Worm (Caenorhabditis elegans) whole organism, young adult: ENCODE measurements around the gene srx-85.
A peak's percentile ranks its signal among the peaks of the same experiment; 100 is the strongest.

Experiments used
- B0261.1 ChIP-seq: sonication (generic microtip); optimal IDR thresholded peaks from 2 replicates; lab custom pipeline; 2016; ENCODE audit warnings: mild to moderate bottlenecking, missing genetic modification characterization, moderate library complexity, missing compliant biosample characterization
- B0336.3 ChIP-seq: fragments of 200-800 bp; sonication (Bioruptor generic); IDR thresholded peaks from 2 replicates; pipeline ENCODE4 v1.3.6; 2022; ENCODE audit warnings: missing genetic modification characterization, missing compliant biosample characterization
- D2030.7 ChIP-seq: fragments of 200-800 bp; sonication (Bioruptor generic); IDR thresholded peaks from 2 replicates; pipeline ENCODE4 v1.3.6; 2022; ENCODE audit warnings: missing genetic modification reagents, missing genetic modification characterization, missing compliant biosample characterization
- F22D6.2 ChIP-seq: sonication (generic microtip); optimal IDR thresholded peaks from 2 replicates; lab custom pipeline; 2016; ENCODE audit warnings: mild to moderate bottlenecking, missing genetic modification characterization, missing compliant biosample characterization
- F55B11.4 ChIP-seq: sonication (generic microtip); optimal IDR thresholded peaks from 2 replicates; lab custom pipeline; 2016; ENCODE audit warnings: missing compliant biosample characterization, missing genetic modification characterization, borderline replicate concordance; ENCODE audit not compliant: insufficient read depth
- F57A8.1 ChIP-seq: fragments of 200-800 bp; sonication (Bioruptor generic); optimal IDR thresholded peaks from 2 replicates; lab custom pipeline; 2018; ENCODE audit warnings: mild to moderate bottlenecking, missing genetic modification characterization, moderate library complexity, missing compliant biosample characterization
- K11D2.4 ChIP-seq: fragments of 200-800 bp; sonication (Bioruptor generic); IDR thresholded peaks from 2 replicates; pipeline ENCODE4 v1.3.6; 2022; ENCODE audit warnings: missing genetic modification reagents, missing genetic modification characterization, missing compliant biosample characterization
- Y53F4B.3 ChIP-seq: fragments of 200-800 bp; sonication (Bioruptor generic); IDR thresholded peaks from 2 replicates; pipeline ENCODE4 v1.3.6; 2022; ENCODE audit warnings: missing genetic modification reagents, missing genetic modification characterization, missing compliant biosample characterization
- Y53G8AR.9 ChIP-seq: fragments of 200-800 bp; sonication (Bioruptor generic); conservative IDR thresholded peaks from 2 replicates; pipeline ENCODE4 v1.3.6; 2022; ENCODE audit warnings: missing genetic modification reagents, missing genetic modification characterization, missing compliant biosample characterization
- Y56A3A.18 ChIP-seq: fragments of 200-800 bp; sonication (Bioruptor generic); IDR thresholded peaks from 2 replicates; pipeline ENCODE4 v1.3.6; 2022; ENCODE audit warnings: missing genetic modification reagents, missing genetic modification characterization, missing compliant biosample characterization
- Y67H2A.10 ChIP-seq: fragments of 200-800 bp; sonication (Bioruptor generic); conservative IDR thresholded peaks from 2 replicates; pipeline ENCODE4 v1.3.6; 2022; ENCODE audit warnings: missing genetic modification reagents, missing genetic modification characterization, missing compliant biosample characterization
- atf-7 ChIP-seq: sonication (generic microtip); optimal IDR thresholded peaks from 2 replicates; lab custom pipeline; 2017; ENCODE audit warnings: mild to moderate bottlenecking, missing genetic modification characterization, missing compliant biosample characterization
- attf-6 ChIP-seq: fragments of 200-800 bp; sonication (Bioruptor generic); IDR thresholded peaks from 2 replicates; pipeline ENCODE4 v1.3.6; 2022; ENCODE audit warnings: missing genetic modification reagents, missing genetic modification characterization, missing compliant biosample characterization
- cebp-1 ChIP-seq, 2 experiments: fragments of 200-800 bp in 1 of 2; sonication (Bioruptor generic) in 1 of 2; sonication (generic microtip) in 1 of 2; IDR thresholded peaks in 1 of 2; optimal IDR thresholded peaks in 1 of 2; 2 replicates each; pipeline versions ENCODE4 v1.3.6 to Lab custom; 2017 to 2022; ENCODE audit warnings: missing compliant biosample characterization in 2 of 2, missing genetic modification characterization in 2 of 2, mild to moderate bottlenecking in 1 of 2, missing genetic modification reagents in 1 of 2, moderate library complexity in 1 of 2
- ceh-27 ChIP-seq: fragments of 200-800 bp; sonication (Bioruptor generic); optimal IDR thresholded peaks from 2 replicates; lab custom pipeline; 2018; ENCODE audit warnings: mild to moderate bottlenecking, missing genetic modification characterization, moderate library complexity, missing compliant biosample characterization
- ceh-40 ChIP-seq: fragments of 200-800 bp; sonication (Bioruptor generic); IDR thresholded peaks from 2 replicates; pipeline ENCODE4 v1.3.6; 2022; ENCODE audit warnings: missing genetic modification characterization, missing compliant biosample characterization
- chd-7 ChIP-seq: sonication (generic microtip); optimal IDR thresholded peaks from 2 replicates; lab custom pipeline; 2016; ENCODE audit warnings: mild to moderate bottlenecking, missing genetic modification characterization, moderate library complexity, missing compliant biosample characterization
- die-1 ChIP-seq: sonication (generic microtip); optimal IDR thresholded peaks from 2 replicates; lab custom pipeline; 2016; ENCODE audit warnings: missing genotype, mild to moderate bottlenecking, missing genetic modification characterization, missing compliant biosample characterization
- dpff-1 ChIP-seq: sonication (generic microtip); optimal IDR thresholded peaks from 2 replicates; lab custom pipeline; 2017; ENCODE audit warnings: mild to moderate bottlenecking, missing genetic modification characterization, missing compliant biosample characterization
- dpl-1 ChIP-seq: fragments of 150-350 bp; optimal IDR thresholded peaks from 2 replicates; lab custom pipeline; 2014; ENCODE audit warnings: missing biosample characterization, missing genetic modification reagents, missing genetic modification characterization
- efl-1 ChIP-seq: fragments of 150-350 bp; optimal IDR thresholded peaks from 2 replicates; lab custom pipeline; 2014; ENCODE audit warnings: missing biosample characterization, missing genetic modification reagents, missing genetic modification characterization
- egl-44 ChIP-seq: fragments of 200-800 bp; sonication (Bioruptor generic); IDR thresholded peaks from 2 replicates; pipeline ENCODE4 v1.3.6; 2022; ENCODE audit warnings: missing genetic modification reagents, missing genetic modification characterization, missing compliant biosample characterization
- hlh-12 ChIP-seq: sonication (generic microtip); optimal IDR thresholded peaks from 2 replicates; lab custom pipeline; 2016; ENCODE audit warnings: missing genetic modification characterization, missing compliant biosample characterization
- let-526 ChIP-seq: fragments of 200-800 bp; sonication (Bioruptor generic); IDR thresholded peaks from 2 replicates; pipeline ENCODE4 v1.3.6; 2022; ENCODE audit warnings: missing genetic modification reagents, missing genetic modification characterization, missing compliant biosample characterization
- let-607 ChIP-seq, 2 experiments: fragments of 200-800 bp in 1 of 2; sonication (Bioruptor generic) in 1 of 2; sonication (generic microtip) in 1 of 2; optimal IDR thresholded peaks; 2 replicates each; lab custom pipeline; 2016 to 2018; ENCODE audit warnings: mild to moderate bottlenecking in 2 of 2, missing compliant biosample characterization in 2 of 2, missing genetic modification characterization in 2 of 2, moderate library complexity in 2 of 2, missing genotype in 1 of 2
- lin-35 ChIP-seq, 3 experiments: fragments of 150-350 bp in 2 of 3; sonication (generic microtip) in 1 of 3; optimal IDR thresholded peaks; 2 replicates each; lab custom pipeline; 2014 to 2018; ENCODE audit warnings: missing biosample characterization in 3 of 3, missing genetic modification characterization in 3 of 3, missing genetic modification reagents in 3 of 3
- lin-40 ChIP-seq: sonication (generic microtip); optimal IDR thresholded peaks from 2 replicates; lab custom pipeline; 2016; ENCODE audit warnings: missing genetic modification characterization, mild to moderate bottlenecking, missing compliant biosample characterization, missing genotype, missing genetic modification reagents
- lin-54 ChIP-seq: fragments of 200-800 bp; sonication (Bioruptor generic); optimal IDR thresholded peaks from 2 replicates; lab custom pipeline; 2018; ENCODE audit warnings: mild to moderate bottlenecking, missing genetic modification characterization, missing compliant biosample characterization
- lir-1 ChIP-seq: fragments of 200-800 bp; sonication (Bioruptor generic); conservative IDR thresholded peaks from 2 replicates; pipeline ENCODE4 v1.3.6; 2022; ENCODE audit warnings: missing genetic modification reagents, missing genetic modification characterization, missing compliant biosample characterization
- lsl-1 ChIP-seq: fragments of 200-800 bp; sonication (Bioruptor generic); optimal IDR thresholded peaks from 2 replicates; lab custom pipeline; 2018; ENCODE audit warnings: mild to moderate bottlenecking, missing genetic modification characterization, moderate library complexity, missing compliant biosample characterization
- mel-28 ChIP-seq: sonication (generic microtip); optimal IDR thresholded peaks from 2 replicates; lab custom pipeline; 2016; ENCODE audit warnings: borderline replicate concordance, mild to moderate bottlenecking, missing genetic modification characterization, missing compliant biosample characterization
- nfyb-1 ChIP-seq: fragments of 200-800 bp; sonication (Bioruptor generic); IDR thresholded peaks from 2 replicates; pipeline ENCODE4 v1.3.6; 2022; ENCODE audit warnings: missing genetic modification reagents, missing genetic modification characterization, missing compliant biosample characterization
- rcor-1 ChIP-seq: fragments of 200-800 bp; sonication (Bioruptor generic); IDR thresholded peaks from 2 replicates; pipeline ENCODE4 v1.3.6; 2022; ENCODE audit warnings: missing genetic modification reagents, missing genetic modification characterization, missing compliant biosample characterization
- sea-2 ChIP-seq: fragments of 200-800 bp; sonication (Bioruptor generic); IDR thresholded peaks from 2 replicates; pipeline ENCODE4 v1.3.6; 2022; ENCODE audit warnings: missing genetic modification characterization, missing compliant biosample characterization
- snpc-4 ChIP-seq, 5 experiments: fragments of 150-350 bp in 1 of 5; sonication (generic microtip) in 4 of 5; optimal IDR thresholded peaks; 2 replicates each; lab custom pipeline; 2014 to 2018; ENCODE audit warnings: missing genetic modification characterization in 5 of 5, missing biosample characterization in 3 of 5, antibody characterized with exemption in 2 of 5, mild to moderate bottlenecking in 2 of 5, missing compliant biosample characterization in 2 of 5, missing genotype in 2 of 5, moderate library complexity in 2 of 5, missing genetic modification reagents in 1 of 5
- somi-1 ChIP-seq: fragments of 200-800 bp; sonication (Bioruptor generic); optimal IDR thresholded peaks from 2 replicates; lab custom pipeline; 2018; ENCODE audit warnings: mild to moderate bottlenecking, missing genetic modification characterization, missing compliant biosample characterization
- unc-62 ChIP-seq: fragments of 150-350 bp; optimal IDR thresholded peaks from 2 replicates; lab custom pipeline; 2014; ENCODE audit warnings: missing biosample characterization, missing genetic modification reagents, missing genetic modification characterization
- zfh-2 ChIP-seq: fragments of 200-800 bp; sonication (Bioruptor generic); conservative IDR thresholded peaks from 2 replicates; pipeline ENCODE4 v1.3.6; 2022; ENCODE audit warnings: missing genetic modification reagents, missing genetic modification characterization, missing compliant biosample characterization
- zim-3 ChIP-seq: sonication (generic microtip); optimal IDR thresholded peaks from 2 replicates; lab custom pipeline; 2017; ENCODE audit warnings: mild to moderate bottlenecking, missing genetic modification characterization, moderate library complexity, missing compliant biosample characterization
- ztf-18 ChIP-seq: sonication (generic microtip); optimal IDR thresholded peaks from 2 replicates; lab custom pipeline; 2016; ENCODE audit warnings: missing genotype, mild to moderate bottlenecking, missing genetic modification characterization, missing compliant biosample characterization
- ztf-26 ChIP-seq: sonication (generic microtip); optimal IDR thresholded peaks from 2 replicates; lab custom pipeline; 2017; ENCODE audit warnings: missing genetic modification characterization, missing compliant biosample characterization
- ztf-28 ChIP-seq: fragments of 200-800 bp; sonication (Bioruptor generic); IDR thresholded peaks from 2 replicates; pipeline ENCODE4 v1.3.6; 2022; ENCODE audit warnings: missing genetic modification reagents, missing genetic modification characterization, missing compliant biosample characterization
- ztf-6 ChIP-seq: fragments of 200-800 bp; sonication (Bioruptor generic); IDR thresholded peaks from 2 replicates; pipeline ENCODE4 v1.3.6; 2022; ENCODE audit warnings: missing genetic modification reagents, missing genetic modification characterization, missing compliant biosample characterization

Gene srx-85

DNA sequence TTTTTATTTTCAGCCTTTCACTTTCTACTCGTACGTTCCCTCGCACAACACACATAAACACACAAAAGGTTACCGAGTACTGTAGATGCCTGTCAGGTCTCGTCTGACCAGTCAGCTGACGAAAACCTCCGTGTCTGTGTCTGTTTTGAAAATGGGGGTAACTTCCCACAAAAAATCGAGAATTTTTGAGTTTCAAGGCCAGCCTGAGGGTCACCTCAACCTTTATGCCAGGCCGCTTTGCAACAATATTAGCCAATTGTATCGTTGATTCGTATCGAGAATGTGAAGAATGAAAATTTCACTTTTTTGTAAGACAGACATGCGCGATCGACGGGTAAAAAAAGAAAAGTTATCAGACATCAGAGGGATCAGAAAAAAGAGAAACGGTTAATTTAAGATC is 21.4 kb upstream of the srx-85 start:
- TF ChIP-seq lsl-1 (GFP tag; lab: Kevin White, UChicago) (no peak), dpff-1 (tag; lab: Kevin White, UChicago) (no peak), lin-40 (peak; percentile 56), Y53F4B.3 (GFP tag; lab: Robert Waterston, UW) (no peak), lin-35 (GFP tag; optimal IDR thresholded peaks at IDR 0.05; lab: Kevin White, UChicago) (no peak), F57A8.1 (GFP tag; lab: Kevin White, UChicago) (no peak), snpc-4 (GFP tag; optimal IDR thresholded peaks at IDR 0.05; lab: Kevin White, UChicago) (no peak), snpc-4 (tag; optimal IDR thresholded peaks at IDR 0.05; lab: Kevin White, UChicago) (no peak), rcor-1 (GFP tag; lab: Robert Waterston, UW) (no peak), sea-2 (no peak), attf-6 (no peak), lir-1 (GFP tag; lab: Robert Waterston, UW) (no peak), Y53G8AR.9 (GFP tag; lab: Robert Waterston, UW) (no peak), chd-7 (tag; lab: Kevin White, UChicago) (no peak), F22D6.2 (tag; lab: Kevin White, UChicago) (no peak), ceh-27 (peak; percentile 68), efl-1 (GFP tag; lab: Kevin White, UChicago) (no peak), ztf-28 (GFP tag; lab: Robert Waterston, UW) (no peak), ztf-26 (tag; lab: Kevin White, UChicago) (peak; percentile 17), somi-1 (GFP tag; lab: Kevin White, UChicago) (no peak)

DNA sequence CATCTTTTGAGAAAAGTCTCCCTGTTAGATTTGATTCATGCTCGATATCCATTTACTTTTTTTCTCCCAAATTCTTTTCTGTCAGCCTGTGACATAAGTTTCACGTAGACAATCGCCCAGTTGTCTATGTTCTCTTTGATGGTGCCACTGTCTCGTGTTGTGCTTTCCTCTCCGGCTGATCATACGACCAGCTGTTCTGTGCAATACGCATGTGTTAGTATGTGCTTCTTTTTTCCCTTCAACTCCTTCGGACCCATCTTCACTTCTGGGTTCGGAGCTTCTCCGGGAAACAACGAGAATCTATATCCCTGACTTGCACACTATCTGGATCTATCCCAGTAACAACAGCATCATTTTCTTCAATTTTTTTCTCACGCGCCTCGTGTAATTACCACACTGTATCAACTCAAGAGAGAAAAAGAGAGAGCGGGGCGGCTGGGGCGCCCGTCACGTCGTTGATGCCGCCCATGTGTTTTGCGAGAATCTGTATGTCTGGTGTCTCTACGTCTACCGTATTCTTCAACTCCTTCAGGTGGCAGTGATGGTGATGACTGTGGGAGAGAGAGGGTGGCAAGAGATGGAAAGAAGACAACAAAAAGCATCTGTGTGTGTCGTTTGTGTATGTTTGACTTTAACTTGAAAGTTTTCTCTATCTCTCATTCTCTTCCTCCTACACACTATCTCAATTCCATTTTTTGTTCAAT is 20.5 kb upstream of the srx-85 start:
- TF ChIP-seq lin-54 (GFP tag; lab: Kevin White, UChicago), result peak; percentile 8
- TF ChIP-seq B0336.3 (GFP tag; lab: Robert Waterston, UW), result peak; percentile 78
- TF ChIP-seq D2030.7, result no peak
- no peak for TF ChIP-seq B0261.1 (tag; lab: Kevin White, UChicago)
- no peak for TF ChIP-seq ceh-40 (GFP tag; lab: Robert Waterston, UW)
- no peak for TF ChIP-seq F55B11.4
- TF ChIP-seq hlh-12 (tag; lab: Kevin White, UChicago), result no peak
- peak; percentile 32 for TF ChIP-seq ceh-27
- TF ChIP-seq nfyb-1 (GFP tag; lab: Robert Waterston, UW), result no peak
- TF ChIP-seq Y56A3A.18 (GFP tag; lab: Robert Waterston, UW), result 0 out of 2 replicates have a peak, but pooled peaks have one; percentile 39
- peak; percentile 65 for TF ChIP-seq unc-62
- TF ChIP-seq ztf-28 (GFP tag; lab: Robert Waterston, UW), result no peak
- TF ChIP-seq zfh-2 (GFP tag; lab: Robert Waterston, UW), result peak; percentile 79
- no peak for TF ChIP-seq attf-6
- peak; percentile 81 for TF ChIP-seq atf-7 (tag; lab: Kevin White, UChicago)
- no peak for TF ChIP-seq F57A8.1 (GFP tag; lab: Kevin White, UChicago)
- TF ChIP-seq egl-44 (GFP tag; lab: Robert Waterston, UW), result 0 out of 2 replicates have a peak, but pooled peaks have one; percentile 57
- TF ChIP-seq ztf-6, result peak; percentile 64; the same call in 1 of the 2 replicates
- TF ChIP-seq let-607 (tag; optimal IDR thresholded peaks at IDR 0.05; lab: Kevin White, UChicago), result peak in 1 of 2 experiments; percentile 64
- peak; percentile 16 for TF ChIP-seq zim-3 (tag; lab: Kevin White, UChicago)
- TF ChIP-seq ztf-18 (tag; lab: Kevin White, UChicago), result peak; percentile 37
- peak; percentile 26; the same call in 1 of the 2 replicates for TF ChIP-seq let-526 (GFP tag; lab: Robert Waterston, UW)
- no peak for TF ChIP-seq cebp-1 (GFP tag; IDR thresholded peaks at IDR 0.05; lab: Robert Waterston, UW)
- TF ChIP-seq cebp-1 (tag; optimal IDR thresholded peaks at IDR 0.05; lab: Kevin White, UChicago), result peak; percentile 77
- TF ChIP-seq lir-1 (GFP tag; lab: Robert Waterston, UW), result no peak
- TF ChIP-seq F22D6.2 (tag; lab: Kevin White, UChicago), result peak; percentile 85
- no peak for TF ChIP-seq mel-28
- 0 out of 2 replicates have a peak, but pooled peaks have one; percentile 10 for TF ChIP-seq Y53G8AR.9 (GFP tag; lab: Robert Waterston, UW)
- TF ChIP-seq chd-7 (tag; lab: Kevin White, UChicago), result peak; percentile 69
- TF ChIP-seq K11D2.4 (GFP tag; lab: Robert Waterston, UW), result 0 out of 2 replicates have a peak, but pooled peaks have one; percentile 8
- TF ChIP-seq Y67H2A.10 (GFP tag; lab: Robert Waterston, UW), result 0 out of 2 replicates have a peak, but pooled peaks have one; percentile 38
- no peak for TF ChIP-seq dpl-1 (GFP tag; lab: Kevin White, UChicago)
- peak; percentile 48 for TF ChIP-seq die-1 (tag; lab: Kevin White, UChicago)
